Worm (Caenorhabditis elegans) whole organism, early embryonic: ENCODE measurements around the gene F42A6.1.
"Not testable (repeated sequence)": the region's sequence is repeated elsewhere in the genome, so short reads cannot be mapped to it uniquely, and the experiment has no call there.

Experiments used
- B0310.2 ChIP-seq: sonication (generic microtip); optimal IDR thresholded peaks from 2 replicates; lab custom pipeline; 2016; ENCODE audit warnings: mild to moderate bottlenecking, missing genetic modification characterization, missing compliant biosample characterization
- F13C5.2 ChIP-seq: sonication (generic microtip); optimal IDR thresholded peaks from 2 replicates; lab custom pipeline; 2017; ENCODE audit warnings: mild to moderate bottlenecking, missing genetic modification characterization, inconsistent platforms, missing compliant biosample characterization
- aly-1 ChIP-seq: sonication (generic microtip); optimal IDR thresholded peaks from 2 replicates; lab custom pipeline; 2016; ENCODE audit warnings: missing genetic modification characterization, missing compliant biosample characterization
- ama-1 ChIP-seq: fragments of 150-350 bp; optimal IDR thresholded peaks from 2 replicates; lab custom pipeline; 2014
- ceh-13 ChIP-seq: fragments of 200-800 bp; sonication (Bioruptor generic); optimal IDR thresholded peaks from 2 replicates; lab custom pipeline; 2018; ENCODE audit warnings: mild to moderate bottlenecking, missing genetic modification characterization, missing compliant biosample characterization
- ceh-36 ChIP-seq: sonication (generic microtip); optimal IDR thresholded peaks from 2 replicates; lab custom pipeline; 2016; ENCODE audit warnings: missing genetic modification characterization, inconsistent platforms, missing compliant biosample characterization
- ets-7 ChIP-seq: sonication (generic microtip); optimal IDR thresholded peaks from 2 replicates; lab custom pipeline; 2016; ENCODE audit warnings: missing genotype, missing genetic modification characterization, missing compliant biosample characterization
- flt-1 ChIP-seq: fragments of 200-800 bp; sonication (Bioruptor generic); IDR thresholded peaks from 2 replicates; pipeline ENCODE4 v1.3.6; 2022; ENCODE audit warnings: missing genetic modification characterization, missing compliant biosample characterization
- hmbx-1 ChIP-seq: sonication (generic microtip); optimal IDR thresholded peaks from 2 replicates; lab custom pipeline; 2016; ENCODE audit warnings: mild to moderate bottlenecking, missing genetic modification characterization, missing compliant biosample characterization
- hmg-4 ChIP-seq: fragments of 200-800 bp; sonication (Bioruptor generic); optimal IDR thresholded peaks from 2 replicates; lab custom pipeline; 2018; ENCODE audit warnings: mild to moderate bottlenecking, missing genetic modification characterization, missing compliant biosample characterization
- hnd-1 ChIP-seq: sonication (generic microtip); optimal IDR thresholded peaks from 2 replicates; lab custom pipeline; 2016; ENCODE audit warnings: missing genetic modification characterization, missing compliant biosample characterization
- pes-1 ChIP-seq: fragments of 200-800 bp; sonication (Bioruptor generic); IDR thresholded peaks from 2 replicates; pipeline ENCODE4 v1.3.6; 2022; ENCODE audit warnings: missing genetic modification reagents, missing genetic modification characterization, missing compliant biosample characterization
- scrt-1 ChIP-seq: fragments of 200-800 bp; sonication (Bioruptor generic); IDR thresholded peaks from 2 replicates; pipeline ENCODE4 v1.3.6; 2022; ENCODE audit warnings: missing genetic modification characterization, missing compliant biosample characterization
- sea-1 ChIP-seq: fragments of 200-800 bp; sonication (Bioruptor generic); conservative IDR thresholded peaks from 2 replicates; pipeline ENCODE4 v1.3.6; 2022; ENCODE audit warnings: missing genetic modification characterization, missing compliant biosample characterization
- tbx-11 ChIP-seq: fragments of 200-800 bp; sonication (Bioruptor generic); IDR thresholded peaks from 2 replicates; pipeline ENCODE4 v1.3.6; 2022; ENCODE audit warnings: missing genetic modification characterization, missing compliant biosample characterization
- tbx-37 ChIP-seq: fragments of 200-800 bp; sonication (Bioruptor generic); conservative IDR thresholded peaks from 2 replicates; pipeline ENCODE4 v1.3.6; 2022; ENCODE audit warnings: missing genetic modification reagents, missing genetic modification characterization, missing compliant biosample characterization
- tra-4 ChIP-seq: sonication (generic microtip); optimal IDR thresholded peaks from 2 replicates; lab custom pipeline; 2017; ENCODE audit warnings: missing genetic modification characterization, missing compliant biosample characterization

The F42A6.1 gene

ce11 chrIV:3385337-3386215 lies 30.7 kb downstream of the F42A6.1 start, which contains the start of gene mai-2:
Gene mai-2, plus strand, starts transcription at chrIV:3385910.
- TF ChIP-seq tbx-11 (no peak), B0310.2 (tag; lab: Kevin White, UChicago) (no peak), hmg-4 (GFP tag; lab: Kevin White, UChicago) (no peak), sea-1 (no peak), hmbx-1 (no peak), ceh-36 (tag; lab: Kevin White, UChicago) (no peak), hnd-1 (tag; lab: Kevin White, UChicago) (no peak), flt-1 (GFP tag; lab: Robert Waterston, UW) (no peak), tra-4 (tag; lab: Kevin White, UChicago) (no peak)

ce11 chrIV:3386504-3387290 lies 31.8 kb downstream of the F42A6.1 start:
- TF ChIP-seq scrt-1 = no peak
- no peak for TF ChIP-seq hnd-1 (tag; lab: Kevin White, UChicago)
- no peak for TF ChIP-seq B0310.2 (tag; lab: Kevin White, UChicago)
- no peak for TF ChIP-seq ama-1 (lab: Kevin White, UChicago)
- TF ChIP-seq ets-7 (tag; lab: Kevin White, UChicago) = no peak
- no peak for TF ChIP-seq tbx-37 (GFP tag; lab: Robert Waterston, UW)
- no peak for TF ChIP-seq ceh-13
- no peak for TF ChIP-seq sea-1
- no peak for TF ChIP-seq ceh-36 (tag; lab: Kevin White, UChicago)
- no peak for TF ChIP-seq hmbx-1
- TF ChIP-seq F13C5.2 = no peak
- no peak for TF ChIP-seq tra-4 (tag; lab: Kevin White, UChicago)
- no peak for TF ChIP-seq hmg-4 (GFP tag; lab: Kevin White, UChicago)
- TF ChIP-seq tbx-11 = no peak
- no peak for TF ChIP-seq flt-1 (GFP tag; lab: Robert Waterston, UW)
- TF ChIP-seq pes-1 (GFP tag; lab: Robert Waterston, UW) = no peak
- TF ChIP-seq aly-1 (tag; lab: Kevin White, UChicago) = no peak

ce11 chrIV:3389999-3390398 lies 35.1 kb downstream of the F42A6.1 start, which contains the start of gene B0546.5:
Gene B0546.5, minus strand, starts transcription at chrIV:3390099.
- not testable (repeated sequence) for TF ChIP-seq ceh-13; tra-4 (tag; lab: Kevin White, UChicago); ama-1 (lab: Kevin White, UChicago)

ce11 chrIV:3394066-3394465 lies 39.2 kb downstream of the F42A6.1 start, which contains the start of gene C04C3.4:
Gene C04C3.4, plus strand, starts transcription at chrIV:3394366.
- TF ChIP-seq flt-1 (GFP tag; lab: Robert Waterston, UW); pes-1 (GFP tag; lab: Robert Waterston, UW); tbx-11: not testable (repeated sequence)

- TF ChIP-seq ama-1 (lab: Kevin White, UChicago) = no peak
- TF ChIP-seq pes-1 (GFP tag; lab: Robert Waterston, UW) = no peak
- TF ChIP-seq ceh-13 = no peak
- no peak for TF ChIP-seq aly-1 (tag; lab: Kevin White, UChicago)
- no peak for TF ChIP-seq tra-4 (tag; lab: Kevin White, UChicago)
- no peak for TF ChIP-seq hnd-1 (tag; lab: Kevin White, UChicago)
- TF ChIP-seq ets-7 (tag; lab: Kevin White, UChicago) = no peak
- no peak for TF ChIP-seq hmbx-1
- no peak for TF ChIP-seq hmg-4 (GFP tag; lab: Kevin White, UChicago)
- TF ChIP-seq sea-1 = no peak
- TF ChIP-seq tbx-11 = no peak
Measured at ce11 chrIV:3395581-3395980, 40.7 kb downstream of the F42A6.1 start, which contains the start of gene C04C3.14. Gene C04C3.14, plus strand, starts transcription at chrIV:3395881.

ce11 chrIV:3398078-3398477 lies 43.2 kb downstream of the F42A6.1 start:
- TF ChIP-seq hmbx-1 (no peak), ets-7 (tag; lab: Kevin White, UChicago) (no peak), tra-4 (tag; lab: Kevin White, UChicago) (no peak)

- peak; percentile 40 for TF ChIP-seq F13C5.2
- no peak for TF ChIP-seq sea-1
- TF ChIP-seq ama-1 (lab: Kevin White, UChicago) = no peak
- no peak for TF ChIP-seq pes-1 (GFP tag; lab: Robert Waterston, UW)
- TF ChIP-seq scrt-1 = 0 out of 2 replicates have a peak, but pooled peaks have one; percentile 38
- no peak for TF ChIP-seq hmg-4 (GFP tag; lab: Kevin White, UChicago)
- no peak for TF ChIP-seq tbx-11
Measured at ce11 chrIV:3399015-3399722, 44.3 kb downstream of the F42A6.1 start, which contains the start of the genes dyf-3 and pdhb-1. Gene dyf-3, minus strand, starts transcription at chrIV:3399231. Gene pdhb-1, plus strand, starts transcription at chrIV:3399672.
